Fruit fly (Drosophila melanogaster): Measurements from ENCODE around the gene hay.
A peak's percentile ranks its signal among the peaks of the same experiment; 100 is the strongest.

The hay gene

DNA sequence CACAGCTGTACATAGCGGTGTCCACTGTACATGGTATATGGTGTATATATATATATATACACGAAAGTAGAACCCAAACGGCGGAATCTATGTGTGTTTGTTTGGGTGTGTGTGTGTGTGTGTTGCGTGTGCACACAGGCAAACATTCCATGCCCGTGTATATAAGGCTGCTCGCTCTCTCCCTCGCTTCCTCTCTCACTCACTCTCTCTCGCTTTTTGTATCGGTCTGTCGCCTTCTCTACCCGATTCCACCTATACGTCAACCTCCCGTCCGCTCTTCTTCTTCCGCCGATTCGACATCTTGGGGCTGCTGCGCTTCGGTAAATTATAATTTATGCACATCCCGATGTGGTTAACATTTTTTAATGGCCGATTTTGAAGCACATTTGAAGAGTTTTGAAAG lies 43.3 kb downstream of the hay start (continued):
- TF ChIP-seq CG8924 (tag; optimal IDR thresholded peaks at IDR 0.05) (peak; percentile 39), CG17568 (GFP tag; optimal IDR thresholded peaks at IDR 0.05) (no peak), emc (GFP tag; optimal IDR thresholded peaks at IDR 0.05) (no peak), Nf-YC (tag; optimal IDR thresholded peaks at IDR 0.05) (peak; percentile 17), CG4328 (GFP tag; optimal IDR thresholded peaks at IDR 0.05) (no peak), vvl (GFP tag; IDR thresholded peaks at IDR 0.05) (peak; percentile 87), Dll (GFP tag; IDR thresholded peaks at IDR 0.05; ENCODE audit: partially characterized antibody) (0 out of 4 replicates have a peak, but pooled peaks have one; percentile 41), Bteb2 (GFP tag; optimal IDR thresholded peaks at IDR 0.05) (no peak), Med (GFP tag) (peak; percentile 39), CG34224 (GFP tag; IDR thresholded peaks at IDR 0.05; ENCODE audit: partially characterized antibody) (0 out of 3 replicates have a peak, but pooled peaks have one; percentile 17), kni (GFP tag; optimal IDR thresholded peaks at IDR 0.05) (peak; percentile 50), CG14860 (GFP tag; IDR thresholded peaks at IDR 0.05; ENCODE audit: partially characterized antibody) (no peak), CG13123 (GFP tag; optimal IDR thresholded peaks at IDR 0.05) (no peak), CG6813 (GFP tag; optimal IDR thresholded peaks at IDR 0.05) (peak; percentile 12), CG17359 (tag; optimal IDR thresholded peaks at IDR 0.05) (no peak), CG4360 (GFP tag; IDR thresholded peaks at IDR 0.05) (0 out of 2 replicates have a peak, but pooled peaks have one; percentile 41), CG13894 (tag; optimal IDR thresholded peaks at IDR 0.05) (peak; percentile 45), CG3407 (GFP tag; optimal IDR thresholded peaks at IDR 0.05) (no peak), dpn (GFP tag; optimal IDR thresholded peaks at IDR 0.05) (no peak), CG33557 (GFP tag; optimal IDR thresholded peaks at IDR 0.05) (peak; percentile 13), abd-A (tag; optimal IDR thresholded peaks at IDR 0.05) (peak; percentile 52), Myb (GFP tag; optimal IDR thresholded peaks at IDR 0.05) (no peak), sd (tag; optimal IDR thresholded peaks at IDR 0.05) (peak; percentile 80), CG8290 (GFP tag; optimal IDR thresholded peaks at IDR 0.05) (no peak), CG8290 (tag; optimal IDR thresholded peaks at IDR 0.05) (peak in 1 of 2 experiments; percentile 33), toy (GFP tag; IDR thresholded peaks at IDR 0.05) (no peak), fd3F (GFP tag; optimal IDR thresholded peaks at IDR 0.05) (no peak), grau (tag; optimal IDR thresholded peaks at IDR 0.05) (peak; percentile 47), CG12769 (tag; optimal IDR thresholded peaks at IDR 0.05) (peak; percentile 58), Opbp (GFP tag; IDR thresholded peaks at IDR 0.05; ENCODE audit: partially characterized antibody) (0 out of 3 replicates have a peak, but pooled peaks have one; percentile 54), tll (GFP tag; optimal IDR thresholded peaks at IDR 0.05) (peak in 1 of 2 experiments; percentile 26), HLHmδ (GFP tag; optimal IDR thresholded peaks at IDR 0.05) (peak; percentile 24), salm (tag; optimal IDR thresholded peaks at IDR 0.05) (peak; percentile 27)

DNA sequence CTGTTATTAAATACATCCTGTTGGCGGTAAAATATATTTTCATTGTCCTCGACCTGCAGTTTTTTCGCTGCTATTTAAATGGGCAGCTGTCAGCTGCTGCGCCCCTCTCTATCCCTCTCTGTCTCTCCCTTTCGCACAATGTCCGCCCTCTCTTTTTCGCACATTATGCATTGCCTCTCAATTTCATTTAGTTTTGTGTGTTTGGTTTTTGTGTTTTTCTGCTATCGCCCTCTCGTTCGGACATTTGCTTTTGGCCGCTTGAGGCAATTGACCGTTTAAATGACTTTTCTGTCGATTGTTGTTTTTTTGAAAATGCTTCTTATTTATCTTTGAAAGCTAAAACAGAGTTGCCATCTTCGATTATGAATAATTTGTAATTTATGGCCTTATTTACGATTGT lies 44.1 kb downstream of the hay start:
- no peak for TF ChIP-seq jigr1 (GFP tag; IDR thresholded peaks at IDR 0.05)
- no peak for TF ChIP-seq CkIIα-i1 (GFP tag; IDR thresholded peaks at IDR 0.05)
- no peak for TF ChIP-seq CG42726 (GFP tag; IDR thresholded peaks at IDR 0.05; ENCODE audit: partially characterized antibody)
- peak in 1 of 2 experiments; percentile 0 for TF ChIP-seq Trl (optimal IDR thresholded peaks at IDR 0.05)
- no peak for TF ChIP-seq Trl (GFP tag; optimal IDR thresholded peaks at IDR 0.05)
- no peak for TF ChIP-seq CG11695 (GFP tag; IDR thresholded peaks at IDR 0.05)
- TF ChIP-seq disco-r (GFP tag; optimal IDR thresholded peaks at IDR 0.05): no peak
- TF ChIP-seq CG31365 (tag; optimal IDR thresholded peaks at IDR 0.05): no peak
- no peak for TF ChIP-seq btn (GFP tag; optimal IDR thresholded peaks at IDR 0.05)
- no peak for TF ChIP-seq Ravus (GFP tag; IDR thresholded peaks at IDR 0.05)
- TF ChIP-seq CG6175 (GFP tag; IDR thresholded peaks at IDR 0.05): no peak
- TF ChIP-seq tll (GFP tag; optimal IDR thresholded peaks at IDR 0.05): peak in 1 of 2 experiments; percentile 57
- TF ChIP-seq CG30403 (GFP tag; optimal IDR thresholded peaks at IDR 0.05): no peak
- no peak for TF ChIP-seq Dll (GFP tag; IDR thresholded peaks at IDR 0.05; ENCODE audit: partially characterized antibody)
- no peak for TF ChIP-seq lov (optimal IDR thresholded peaks at IDR 0.05)
- TF ChIP-seq lov (GFP tag; IDR thresholded peaks at IDR 0.05): no peak
- TF ChIP-seq slbo (GFP tag; IDR thresholded peaks at IDR 0.05): no peak
- no peak for TF ChIP-seq NC2β (GFP tag; optimal IDR thresholded peaks at IDR 0.05)
- no peak for TF ChIP-seq sens (GFP tag)
- TF ChIP-seq HLH4C (GFP tag; IDR thresholded peaks at IDR 0.05; ENCODE audit: partially characterized antibody): no peak
- peak; percentile 19; the same call in 1 of the 2 replicates for TF ChIP-seq vvl (GFP tag; IDR thresholded peaks at IDR 0.05)
- TF ChIP-seq da (GFP tag; optimal IDR thresholded peaks at IDR 0.05): peak; percentile 3
